Worm (Caenorhabditis elegans) whole organism, L1 larva: Measurements from ENCODE around the gene str-64.

Experiments
- aha-1 ChIP-seq: fragments of 150-350 bp; optimal IDR thresholded peaks from 2 replicates; lab custom pipeline; 2014; ENCODE audit warnings: missing biosample characterization, missing genetic modification characterization
- lir-3 ChIP-seq: sonication (generic microtip); optimal IDR thresholded peaks from 2 replicates; lab custom pipeline; 2016; ENCODE audit warnings: mild to moderate bottlenecking, missing genetic modification characterization, moderate library complexity, missing compliant biosample characterization; ENCODE audit not compliant: poor library complexity
- unc-62 ChIP-seq: fragments of 150-350 bp; optimal IDR thresholded peaks from 2 replicates; lab custom pipeline; 2014; ENCODE audit warnings: missing biosample characterization, missing genetic modification reagents, missing genetic modification characterization
- ztf-4 ChIP-seq: fragments of 150-350 bp; optimal IDR thresholded peaks from 2 replicates; lab custom pipeline; 2014; ENCODE audit warnings: missing biosample characterization, missing genetic modification characterization

ce11 chrV:3297764-3298163 is 14.7 kb downstream of the str-64 start, which contains the start of gene srx-122:
- TF ChIP-seq lir-3 (tag; lab: Kevin White, UChicago) = no peak
- no peak for TF ChIP-seq ztf-4
- no peak for TF ChIP-seq unc-62 (GFP tag; lab: Kevin White, UChicago)
- TF ChIP-seq aha-1 (tag; lab: Kevin White, UChicago) = no peak
